Fruit fly (Drosophila melanogaster): ENCODE data around the gene rols.

rols gene

DNA sequence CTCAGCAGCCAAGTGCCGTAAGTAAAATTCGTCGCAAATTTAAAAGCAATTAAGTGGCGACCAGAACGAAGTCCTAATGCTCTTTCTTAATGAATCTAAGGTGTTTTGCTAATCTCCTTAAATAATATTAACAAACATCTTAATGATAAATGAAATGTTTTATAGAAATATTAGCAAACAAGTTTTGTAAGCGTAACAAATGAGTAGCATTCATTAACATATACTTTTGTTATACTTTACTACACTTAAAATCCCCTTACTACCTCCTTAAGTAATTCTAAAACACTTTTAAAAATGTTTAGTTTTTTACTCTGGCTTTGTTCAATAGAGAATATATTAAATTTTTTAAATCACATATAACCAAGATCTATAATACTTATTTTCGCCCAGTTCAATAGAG is 31.3 kb upstream of the rols start (continued):
- TF ChIP-seq Eip93F (GFP tag; optimal IDR thresholded peaks at IDR 0.05) = no peak
- no peak for TF ChIP-seq CG3032 (tag; optimal IDR thresholded peaks at IDR 0.05)
- no peak for TF ChIP-seq CG11902 (GFP tag; optimal IDR thresholded peaks at IDR 0.05)
- no peak for TF ChIP-seq Gug (GFP tag; IDR thresholded peaks at IDR 0.05)
- TF ChIP-seq CG11762 (GFP tag; optimal IDR thresholded peaks at IDR 0.05; ENCODE audit: insufficient read depth) = no peak
- TF ChIP-seq CG3919 (GFP tag; optimal IDR thresholded peaks at IDR 0.05) = no peak
- TF ChIP-seq Hr4 (GFP tag; optimal IDR thresholded peaks at IDR 0.05) = no peak
- peak; percentile 31 for TF ChIP-seq Smox (GFP tag; optimal IDR thresholded peaks at IDR 0.05)
- TF ChIP-seq Ets96B (tag; optimal IDR thresholded peaks at IDR 0.05) = no peak
- no peak for TF ChIP-seq ss (GFP tag; optimal IDR thresholded peaks at IDR 0.05)
- no peak for TF ChIP-seq Sox14 (GFP tag; optimal IDR thresholded peaks at IDR 0.05)
- no peak for TF ChIP-seq Sox15 (GFP tag; optimal IDR thresholded peaks at IDR 0.05)
- TF ChIP-seq pdm3 (GFP tag; optimal IDR thresholded peaks at IDR 0.05) = peak; percentile 16
- TF ChIP-seq CG34406 (GFP tag; optimal IDR thresholded peaks at IDR 0.05) = peak; percentile 4

DNA sequence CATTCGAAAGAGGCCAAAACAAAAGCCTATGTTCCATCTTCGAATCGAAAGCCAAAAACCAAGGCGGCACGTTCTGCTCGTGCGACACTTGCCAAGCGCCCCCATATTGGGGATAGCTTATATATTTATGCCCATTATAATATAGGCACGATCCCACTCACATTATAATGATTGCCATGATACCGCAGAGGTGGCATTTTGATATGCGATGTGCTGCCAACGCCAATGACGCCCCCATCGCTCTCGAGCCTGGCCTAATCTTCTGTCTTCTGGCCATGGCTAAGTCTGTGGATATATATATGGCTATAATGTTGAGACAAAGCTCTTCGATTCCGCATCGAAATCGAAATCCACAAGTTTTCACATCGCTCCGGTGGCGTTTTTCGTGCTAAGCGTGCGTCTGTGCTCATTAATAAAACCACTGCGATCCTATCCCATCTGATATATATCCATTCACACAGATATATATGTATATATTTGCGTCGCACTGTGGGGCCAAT is 28.3 kb upstream of the rols start:
- no peak for TF ChIP-seq CG6808 (GFP tag; optimal IDR thresholded peaks at IDR 0.05)
- no peak for TF ChIP-seq cyc (GFP tag; optimal IDR thresholded peaks at IDR 0.05)
- 0 out of 3 replicates have a peak, but pooled peaks have one; percentile 9 for TF ChIP-seq CG6163 (GFP tag; IDR thresholded peaks at IDR 0.05)
- TF ChIP-seq CG3919 (GFP tag; optimal IDR thresholded peaks at IDR 0.05) = no peak
- no peak for TF ChIP-seq CG11762 (GFP tag; optimal IDR thresholded peaks at IDR 0.05; ENCODE audit: insufficient read depth)

DNA sequence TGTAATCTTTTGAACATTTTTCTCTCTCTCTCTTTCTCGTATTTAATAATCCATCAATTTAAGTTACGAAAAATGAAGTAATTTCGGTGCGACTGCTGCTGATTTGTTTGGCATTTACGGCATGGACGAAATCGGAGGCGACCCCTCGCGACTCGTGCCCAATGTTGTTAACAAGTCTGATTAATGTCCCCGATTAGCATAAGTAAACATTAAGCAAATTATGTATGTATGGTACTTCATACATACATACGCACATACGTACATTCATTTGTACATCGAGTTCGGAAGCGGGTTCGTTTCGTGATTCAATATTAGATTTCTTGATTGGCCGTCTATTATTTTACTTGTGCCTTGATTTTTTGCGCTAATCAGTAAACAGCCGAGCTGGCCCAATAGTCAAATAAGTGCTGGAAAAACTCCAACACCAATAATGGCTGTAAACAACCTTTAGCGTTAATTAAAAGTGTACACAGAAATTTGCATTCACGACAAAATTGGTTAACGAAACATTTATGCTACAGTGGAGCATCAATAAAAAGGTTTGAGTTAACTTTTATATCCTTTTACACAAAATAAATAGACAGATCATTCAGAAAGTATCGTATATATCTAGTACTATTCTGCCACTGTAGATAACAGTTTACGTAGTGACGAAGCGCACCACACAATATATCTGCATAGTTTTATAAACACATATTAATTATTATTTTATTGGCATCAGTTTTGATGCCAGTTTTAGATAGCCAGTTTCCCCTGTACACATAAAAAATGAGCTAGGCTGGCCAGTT is 26.4 kb upstream of the rols start:
- TF ChIP-seq cyc (GFP tag; optimal IDR thresholded peaks at IDR 0.05) (no peak), Smox (GFP tag; optimal IDR thresholded peaks at IDR 0.05) (peak; percentile 14), Eip75B (GFP tag; optimal IDR thresholded peaks at IDR 0.05) (no peak), CG9139 (GFP tag; optimal IDR thresholded peaks at IDR 0.05) (no peak), CG15336 (GFP tag; IDR thresholded peaks at IDR 0.05) (peak; percentile 60), net (GFP tag; optimal IDR thresholded peaks at IDR 0.05) (peak; percentile 18), CG8119 (GFP tag; IDR thresholded peaks at IDR 0.05) (peak; percentile 49; the same call in 2 of the 3 replicates), Sox102F (GFP tag; optimal IDR thresholded peaks at IDR 0.05) (peak; percentile 38), Lpt (GFP tag; optimal IDR thresholded peaks at IDR 0.05) (peak; percentile 12), CG1621 (tag; optimal IDR thresholded peaks at IDR 0.05) (no peak), pdm3 (GFP tag; optimal IDR thresholded peaks at IDR 0.05) (peak; percentile 33), eg (GFP tag; IDR thresholded peaks at IDR 0.05) (peak; percentile 73), achi (GFP tag; optimal IDR thresholded peaks at IDR 0.05) (peak; percentile 29), CG31627 (GFP tag; optimal IDR thresholded peaks at IDR 0.05) (peak; percentile 1), Met (GFP tag; optimal IDR thresholded peaks at IDR 0.05) (peak; percentile 22), esn (GFP tag; optimal IDR thresholded peaks at IDR 0.05) (peak; percentile 11), CG6854 (GFP tag; optimal IDR thresholded peaks at IDR 0.05) (no peak), CG7368 (GFP tag; optimal IDR thresholded peaks at IDR 0.05) (no peak), CG6808 (GFP tag; optimal IDR thresholded peaks at IDR 0.05) (no peak), CG10631 (GFP tag; optimal IDR thresholded peaks at IDR 0.05) (no peak), Ets21C (GFP tag; optimal IDR thresholded peaks at IDR 0.05) (no peak), Hr38 (GFP tag; optimal IDR thresholded peaks at IDR 0.05) (no peak), Eip93F (GFP tag; optimal IDR thresholded peaks at IDR 0.05) (no peak), CG16779 (tag; optimal IDR thresholded peaks at IDR 0.05) (no peak), vri (GFP tag; optimal IDR thresholded peaks at IDR 0.05) (no peak), svp (GFP tag) (no peak), CG4318 (GFP tag; optimal IDR thresholded peaks at IDR 0.05) (no peak), CG11294 (GFP tag; IDR thresholded peaks at IDR 0.05) (peak; percentile 56; the same call in 1 of the 2 replicates), Sox15 (GFP tag; optimal IDR thresholded peaks at IDR 0.05) (peak; percentile 20), Sox14 (GFP tag; optimal IDR thresholded peaks at IDR 0.05) (no peak), ss (GFP tag; optimal IDR thresholded peaks at IDR 0.05) (no peak), CG34406 (GFP tag; optimal IDR thresholded peaks at IDR 0.05) (no peak), Ets96B (tag; optimal IDR thresholded peaks at IDR 0.05) (no peak), salr (GFP tag; optimal IDR thresholded peaks at IDR 0.05) (peak in 1 of 2 experiments; percentile 6), CG10669 (GFP tag; optimal IDR thresholded peaks at IDR 0.05) (no peak), Blimp-1 (GFP tag; optimal IDR thresholded peaks at IDR 0.05) (no peak), CG6792 (GFP tag; optimal IDR thresholded peaks at IDR 0.05) (no peak), Eip78C (GFP tag) (peak; percentile 63), Hr4 (GFP tag; optimal IDR thresholded peaks at IDR 0.05) (peak; percentile 64)

Data from whole organism, prepupa.